Worm (Caenorhabditis elegans): ENCODE results near the gene C31H2.14.

The C31H2.14 gene

ce11 chrX:5142403-5142802, 5.6 kb upstream of the C31H2.14 start:
- TF ChIP-seq jun-1 (tag; optimal IDR thresholded peaks at IDR 0.05) (no peak), mep-1 (tag; optimal IDR thresholded peaks at IDR 0.05) (no peak), lsy-2 (tag; optimal IDR thresholded peaks at IDR 0.05) (no peak), lir-3 (tag; optimal IDR thresholded peaks at IDR 0.05) (no peak), unc-39 (tag; optimal IDR thresholded peaks at IDR 0.05) (no peak), ctbp-1 (GFP tag; IDR thresholded peaks at IDR 0.05) (no peak), pqm-1 (tag; optimal IDR thresholded peaks at IDR 0.05) (no peak), mdl-1 (tag; optimal IDR thresholded peaks at IDR 0.05) (no peak), mdt-29 (GFP tag; IDR thresholded peaks at IDR 0.05) (no peak), fkh-10 (GFP tag; optimal IDR thresholded peaks at IDR 0.05) (no peak), lin-39 (tag; optimal IDR thresholded peaks at IDR 0.05) (no peak)

- TF ChIP-seq hlh-11 (tag; optimal IDR thresholded peaks at IDR 0.05) (no peak), hlh-30 (tag; optimal IDR thresholded peaks at IDR 0.05; ENCODE audit: insufficient read depth) (peak; percentile 21), mxl-2 (GFP tag; conservative IDR thresholded peaks at IDR 0.05) (no peak), daf-16 (GFP tag; optimal IDR thresholded peaks at IDR 0.05) (no peak), daf-16 (tag; optimal IDR thresholded peaks at IDR 0.05) (no peak), F37D6.2 (tag; optimal IDR thresholded peaks at IDR 0.05) (no peak), arid-1 (GFP tag; conservative IDR thresholded peaks at IDR 0.05) (no peak), lim-7 (GFP tag; IDR thresholded peaks at IDR 0.05) (no peak), hif-1 (tag; optimal IDR thresholded peaks at IDR 0.05) (no peak), T20F7.1 (GFP tag; optimal IDR thresholded peaks at IDR 0.05) (no peak), lir-3 (tag; optimal IDR thresholded peaks at IDR 0.05) (no peak), mep-1 (tag; optimal IDR thresholded peaks at IDR 0.05) (no peak), Y75B8A.6 (GFP tag; IDR thresholded peaks at IDR 0.05) (no peak), php-3 (GFP tag; IDR thresholded peaks at IDR 0.05) (no peak), nhr-28 (tag; optimal IDR thresholded peaks at IDR 0.05) (peak; percentile 39), nhr-111 (GFP tag; optimal IDR thresholded peaks at IDR 0.05) (no peak)
These were observed 2.4 kb downstream of the C31H2.14 start, which contains the start of gene dpy-8 for ce11 chrX:5150389-5150788. Gene dpy-8 (minus strand): TSS chrX:5150476.

- TF ChIP-seq ceh-32 (tag; optimal IDR thresholded peaks at IDR 0.05; ENCODE audit: poor library complexity), result no peak
- no peak for TF ChIP-seq snpc-1.2 (GFP tag; IDR thresholded peaks at IDR 0.05)
- TF ChIP-seq snpc-4 (tag; optimal IDR thresholded peaks at IDR 0.05), result no peak
- no peak for TF ChIP-seq spr-1 (tag; optimal IDR thresholded peaks at IDR 0.05)
- no peak for TF ChIP-seq F26F4.8 (GFP tag; conservative IDR thresholded peaks at IDR 0.05)
- TF ChIP-seq mdl-1 (tag; optimal IDR thresholded peaks at IDR 0.05), result no peak
- TF ChIP-seq unc-62 (GFP tag; optimal IDR thresholded peaks at IDR 0.05 in 1 of 2), result no peak
- no peak for TF ChIP-seq unc-62 (tag; optimal IDR thresholded peaks at IDR 0.05)
- TF ChIP-seq pha-4 (GFP tag; IDR thresholded peaks at IDR 0.05), result no peak
- no peak for TF ChIP-seq pha-4 (tag; optimal IDR thresholded peaks at IDR 0.05)
- no peak for TF ChIP-seq ztf-11 (tag; optimal IDR thresholded peaks at IDR 0.05)
- TF ChIP-seq hif-1 (tag; optimal IDR thresholded peaks at IDR 0.05), result no peak
These were observed 3.4 kb downstream of the C31H2.14 start for ce11 chrX:5151403-5151802.

- TF ChIP-seq nhr-28 (tag; optimal IDR thresholded peaks at IDR 0.05), result no peak
- TF ChIP-seq unc-62 (GFP tag; optimal IDR thresholded peaks at IDR 0.05 in 1 of 2), result peak in 1 of 2 experiments; percentile 98
- TF ChIP-seq unc-62 (tag; optimal IDR thresholded peaks at IDR 0.05), result no peak
These were observed 3.8 kb downstream of the C31H2.14 start for ce11 chrX:5151866-5152265.

- no peak for TF ChIP-seq lsy-2 (tag; optimal IDR thresholded peaks at IDR 0.05)
- TF ChIP-seq T26A8.4 (GFP tag; IDR thresholded peaks at IDR 0.05), result no peak
- no peak for TF ChIP-seq hlh-30 (tag; optimal IDR thresholded peaks at IDR 0.05; ENCODE audit: insufficient read depth)
- TF ChIP-seq aly-2 (tag; optimal IDR thresholded peaks at IDR 0.05), result no peak
- TF ChIP-seq fos-1 (tag; optimal IDR thresholded peaks at IDR 0.05), result no peak
- no peak for TF ChIP-seq F44E2.7 (GFP tag; IDR thresholded peaks at IDR 0.05)
- TF ChIP-seq Y48G9A.11 (GFP tag; IDR thresholded peaks at IDR 0.05), result no peak
- no peak for TF ChIP-seq nhr-237 (tag; optimal IDR thresholded peaks at IDR 0.05)
- no peak for TF ChIP-seq Y75B8A.6 (GFP tag; IDR thresholded peaks at IDR 0.05)
- TF ChIP-seq arid-1 (GFP tag; conservative IDR thresholded peaks at IDR 0.05), result no peak
- no peak for TF ChIP-seq zip-2 (tag; optimal IDR thresholded peaks at IDR 0.05)
These were observed 4.9 kb downstream of the C31H2.14 start for ce11 chrX:5152931-5153330.
